Worm (Caenorhabditis elegans) whole organism, midembryonic: ENCODE results near the gene W03G11.3.

ENCODE experiments used
- T22C8.4 ChIP-seq: fragments of 200-800 bp; sonication (Bioruptor generic); IDR thresholded peaks from 2 replicates; pipeline ENCODE4 v1.3.6; 2022; ENCODE audit warnings: missing genetic modification characterization, missing compliant biosample characterization
- cog-1 ChIP-seq: sonication (generic microtip); optimal IDR thresholded peaks from 2 replicates; lab custom pipeline; 2016; ENCODE audit warnings: missing genetic modification characterization, missing compliant biosample characterization
- flt-1 ChIP-seq: fragments of 200-800 bp; sonication (Bioruptor generic); IDR thresholded peaks from 2 replicates; pipeline ENCODE4 v1.3.6; 2022; ENCODE audit warnings: missing genetic modification characterization, missing compliant biosample characterization
- klf-2 ChIP-seq: fragments of 200-800 bp; sonication (Bioruptor generic); conservative IDR thresholded peaks from 2 replicates; pipeline ENCODE4 v1.3.6; 2022; ENCODE audit warnings: missing genetic modification reagents, missing genetic modification characterization, missing compliant biosample characterization
- med-1 ChIP-seq: sonication (generic microtip); optimal IDR thresholded peaks from 2 replicates; lab custom pipeline; 2017; ENCODE audit warnings: missing genetic modification characterization, mild to moderate bottlenecking, missing compliant biosample characterization, antibody characterized with exemption, missing genetic modification reagents; ENCODE audit not compliant: insufficient read depth
- ref-1 ChIP-seq: fragments of 200-800 bp; sonication (Bioruptor generic); conservative IDR thresholded peaks from 2 replicates; pipeline ENCODE4 v1.3.6; 2022; ENCODE audit warnings: missing genetic modification reagents, missing genetic modification characterization, missing compliant biosample characterization
- tab-1 ChIP-seq: fragments of 200-800 bp; sonication (Bioruptor generic); IDR thresholded peaks from 2 replicates; pipeline ENCODE4 v1.3.6; 2022; ENCODE audit warnings: missing genetic modification characterization, missing compliant biosample characterization
- ztf-23 ChIP-seq: fragments of 200-800 bp; sonication (Bioruptor generic); IDR thresholded peaks from 2 replicates; pipeline ENCODE4 v1.3.6; 2022; ENCODE audit warnings: missing genetic modification reagents, missing genetic modification characterization, missing compliant biosample characterization
- ztf-29 ChIP-seq: fragments of 200-800 bp; sonication (Bioruptor generic); IDR thresholded peaks from 2 replicates; pipeline ENCODE4 v1.3.6; 2022; ENCODE audit warnings: missing genetic modification reagents, missing genetic modification characterization, missing compliant biosample characterization

W03G11.3 gene

DNA sequence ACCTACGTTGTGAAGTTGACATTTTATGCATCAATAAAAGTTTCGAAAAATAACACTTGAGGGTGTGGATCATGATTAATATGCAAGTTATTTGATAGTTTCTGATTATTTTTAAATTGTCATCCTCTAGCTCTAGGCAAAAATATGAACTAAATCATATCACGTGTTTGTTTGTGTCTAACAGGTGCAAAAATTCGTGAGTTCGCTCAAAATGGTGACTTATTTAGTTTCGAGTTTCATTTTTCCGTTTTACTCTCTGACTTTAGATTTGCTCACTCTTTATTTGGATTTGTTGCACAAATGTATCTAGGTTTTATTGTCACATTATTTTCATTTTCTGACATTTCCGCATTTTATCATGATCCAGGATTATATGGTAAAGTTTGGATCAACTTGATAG, 14.7 kb upstream of the W03G11.3 start, which contains the start of gene lgc-16:
TSS of gene lgc-16 (plus strand) at position 301 of the 400 bp plus-strand sequence.
- TF ChIP-seq cog-1 (tag; lab: Kevin White, UChicago), result no peak
- no peak for TF ChIP-seq flt-1 (GFP tag; lab: Robert Waterston, UW)
- no peak for TF ChIP-seq ztf-29
- TF ChIP-seq T22C8.4 (GFP tag; lab: Robert Waterston, UW), result no peak
- no peak for TF ChIP-seq ztf-23
- TF ChIP-seq klf-2 (GFP tag; lab: Robert Waterston, UW), result no peak
- TF ChIP-seq ref-1 (GFP tag; lab: Robert Waterston, UW), result no peak
- TF ChIP-seq tab-1 (GFP tag; lab: Robert Waterston, UW), result no peak
- no peak for TF ChIP-seq med-1 (GFP tag; lab: Kevin White, UChicago)

DNA sequence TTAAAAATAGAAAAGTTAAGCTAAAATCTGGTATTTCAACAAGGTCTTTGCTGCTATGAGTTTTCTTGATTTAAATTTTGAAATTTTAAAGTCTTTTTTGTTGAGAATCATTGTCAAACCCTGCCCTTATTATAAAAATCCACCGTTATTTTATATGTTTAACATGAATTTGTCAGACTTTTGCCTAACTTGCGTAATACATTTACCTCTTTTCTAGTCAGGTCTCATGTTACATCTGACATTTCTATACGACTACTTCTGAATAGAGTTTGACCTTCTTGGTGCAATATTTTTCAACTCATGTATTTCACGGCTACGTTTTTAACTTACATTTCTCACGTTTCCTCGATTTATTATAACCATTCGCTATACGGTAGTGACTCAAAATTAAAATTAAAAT, 10.4 kb upstream of the W03G11.3 start, which contains the start of gene lgc-15:
TSS of gene lgc-15 (plus strand) at position 301 of the 400 bp plus-strand sequence.
- TF ChIP-seq ref-1 (GFP tag; lab: Robert Waterston, UW) (no peak), tab-1 (GFP tag; lab: Robert Waterston, UW) (no peak), cog-1 (tag; lab: Kevin White, UChicago) (no peak), ztf-29 (no peak), med-1 (GFP tag; lab: Kevin White, UChicago) (no peak), klf-2 (GFP tag; lab: Robert Waterston, UW) (no peak), T22C8.4 (GFP tag; lab: Robert Waterston, UW) (no peak), ztf-23 (no peak), flt-1 (GFP tag; lab: Robert Waterston, UW) (no peak)

DNA sequence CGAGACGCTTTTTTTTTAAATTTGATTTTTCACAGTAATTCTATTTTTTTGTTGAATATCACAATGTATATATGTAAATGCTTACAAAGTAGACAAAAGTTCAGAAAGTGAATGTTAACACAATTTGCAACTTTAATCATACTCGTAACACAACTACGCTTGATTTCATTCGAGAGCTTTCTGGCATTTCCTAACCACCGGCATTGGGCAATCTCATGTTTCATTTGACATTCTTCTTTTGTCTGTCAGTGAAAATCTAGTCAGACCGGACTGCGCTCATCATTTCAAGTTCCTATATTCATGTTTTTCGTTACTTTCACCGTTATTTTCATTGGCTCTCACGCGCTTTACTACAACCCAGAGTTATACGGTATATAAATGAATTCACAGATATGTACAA, 7.6 kb upstream of the W03G11.3 start, which contains the start of gene lgc-14:
TSS of gene lgc-14 (plus strand) at position 301 of the 400 bp plus-strand sequence.
- TF ChIP-seq ref-1 (GFP tag; lab: Robert Waterston, UW) (no peak), T22C8.4 (GFP tag; lab: Robert Waterston, UW) (no peak), ztf-23 (no peak), flt-1 (GFP tag; lab: Robert Waterston, UW) (no peak), med-1 (GFP tag; lab: Kevin White, UChicago) (no peak), klf-2 (GFP tag; lab: Robert Waterston, UW) (no peak), tab-1 (GFP tag; lab: Robert Waterston, UW) (no peak), cog-1 (tag; lab: Kevin White, UChicago) (no peak), ztf-29 (no peak)

DNA sequence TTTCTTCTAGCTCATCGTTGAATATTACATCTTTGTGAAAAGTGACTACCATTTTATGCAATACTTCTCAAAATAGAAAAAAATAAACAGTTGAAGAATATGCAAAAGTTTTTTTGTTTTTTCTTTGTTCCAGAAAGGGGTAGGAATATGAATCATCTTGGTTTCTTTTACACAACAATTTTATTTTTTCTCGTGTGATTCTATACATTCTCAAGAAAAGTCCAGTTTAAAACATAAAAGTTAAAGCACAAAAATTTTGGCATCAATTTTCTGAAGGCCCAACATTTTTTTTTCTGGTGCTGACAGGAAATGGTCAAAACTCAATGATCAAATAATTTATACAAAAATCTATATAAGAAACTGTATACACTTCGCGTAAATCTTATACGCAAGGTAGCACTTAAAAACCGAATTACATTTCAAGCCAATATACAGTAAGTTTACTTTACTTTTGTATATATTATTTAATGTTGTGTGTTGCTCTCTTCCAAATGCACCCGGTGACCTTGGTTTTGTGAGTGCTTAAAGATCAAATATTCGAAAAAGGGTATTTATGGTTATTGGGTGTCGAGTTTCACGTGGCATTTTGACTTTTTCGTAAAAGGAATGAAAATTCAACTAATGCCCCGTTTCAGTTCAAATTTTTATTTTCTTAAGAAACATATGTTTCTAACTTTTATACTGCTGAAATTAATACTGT, 5.1 kb upstream of the W03G11.3 start, which contains the start of the genes W03G11.2 and lgc-13:
TSS of gene W03G11.2 (minus strand) at position 101 of the 700 bp plus-strand sequence.
TSS of gene lgc-13 (plus strand) at position 650 of the 700 bp plus-strand sequence.
- TF ChIP-seq ref-1 (GFP tag; lab: Robert Waterston, UW), result no peak
- TF ChIP-seq tab-1 (GFP tag; lab: Robert Waterston, UW), result no peak
- TF ChIP-seq T22C8.4 (GFP tag; lab: Robert Waterston, UW), result no peak
- no peak for TF ChIP-seq klf-2 (GFP tag; lab: Robert Waterston, UW)
- no peak for TF ChIP-seq ztf-29
- TF ChIP-seq flt-1 (GFP tag; lab: Robert Waterston, UW), result no peak
- TF ChIP-seq ztf-23, result no peak
- TF ChIP-seq med-1 (GFP tag; lab: Kevin White, UChicago), result no peak
- TF ChIP-seq cog-1 (tag; lab: Kevin White, UChicago), result no peak

DNA sequence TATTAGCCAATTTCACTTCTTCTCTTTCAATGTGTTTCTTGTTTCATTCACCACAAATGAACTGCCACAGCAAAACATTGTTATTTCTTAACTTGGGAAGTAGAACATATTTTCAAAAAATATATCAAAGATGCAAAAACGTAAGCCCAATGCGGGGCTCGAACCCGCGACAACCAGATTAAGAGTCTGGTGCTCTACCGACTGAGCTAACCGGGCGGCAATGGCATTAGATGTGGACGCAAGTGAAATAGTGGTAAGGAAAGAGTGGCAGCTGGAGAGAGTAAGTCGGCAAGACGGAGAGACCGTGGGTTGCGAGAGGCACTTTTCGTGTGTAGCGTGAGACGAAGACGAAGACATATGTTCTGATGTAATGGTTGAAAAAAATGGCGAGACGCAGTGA, 2.4 kb upstream of the W03G11.3 start:
- TF ChIP-seq ref-1 (GFP tag; lab: Robert Waterston, UW) (peak; percentile 96), cog-1 (tag; lab: Kevin White, UChicago) (peak; percentile 95), ztf-23 (peak; percentile 98), ztf-29 (peak; percentile 98), tab-1 (GFP tag; lab: Robert Waterston, UW) (no peak; the same call in 1 of the 2 replicates), T22C8.4 (GFP tag; lab: Robert Waterston, UW) (peak; percentile 97), med-1 (GFP tag; lab: Kevin White, UChicago) (peak; percentile 90), flt-1 (GFP tag; lab: Robert Waterston, UW) (peak; percentile 99), klf-2 (GFP tag; lab: Robert Waterston, UW) (peak; percentile 98)

DNA sequence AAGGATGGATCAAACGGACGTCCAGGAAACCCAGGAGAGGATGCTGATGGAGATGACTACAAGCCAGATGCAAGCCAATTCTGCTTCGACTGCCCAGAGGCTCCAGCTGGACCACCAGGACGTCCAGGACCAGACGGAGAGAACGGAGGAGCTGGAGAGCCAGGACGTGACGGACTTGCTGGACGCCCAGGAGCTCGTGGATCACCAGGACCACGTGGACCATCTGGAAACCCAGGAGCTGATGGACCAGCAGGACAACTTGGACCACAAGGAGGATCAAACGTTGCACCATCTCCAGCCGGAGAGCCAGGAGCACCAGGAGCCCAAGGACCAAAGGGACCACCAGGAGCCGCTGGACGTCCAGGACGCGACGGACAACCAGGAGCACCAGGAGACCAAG, 1.8 kb upstream of the W03G11.3 start:
- no peak for TF ChIP-seq klf-2 (GFP tag; lab: Robert Waterston, UW)
- TF ChIP-seq flt-1 (GFP tag; lab: Robert Waterston, UW), result no peak
- no peak for TF ChIP-seq ztf-23
- TF ChIP-seq med-1 (GFP tag; lab: Kevin White, UChicago), result no peak
- no peak for TF ChIP-seq tab-1 (GFP tag; lab: Robert Waterston, UW)
- TF ChIP-seq T22C8.4 (GFP tag; lab: Robert Waterston, UW), result no peak
- no peak for TF ChIP-seq cog-1 (tag; lab: Kevin White, UChicago)
- no peak for TF ChIP-seq ref-1 (GFP tag; lab: Robert Waterston, UW)
- no peak for TF ChIP-seq ztf-29

DNA sequence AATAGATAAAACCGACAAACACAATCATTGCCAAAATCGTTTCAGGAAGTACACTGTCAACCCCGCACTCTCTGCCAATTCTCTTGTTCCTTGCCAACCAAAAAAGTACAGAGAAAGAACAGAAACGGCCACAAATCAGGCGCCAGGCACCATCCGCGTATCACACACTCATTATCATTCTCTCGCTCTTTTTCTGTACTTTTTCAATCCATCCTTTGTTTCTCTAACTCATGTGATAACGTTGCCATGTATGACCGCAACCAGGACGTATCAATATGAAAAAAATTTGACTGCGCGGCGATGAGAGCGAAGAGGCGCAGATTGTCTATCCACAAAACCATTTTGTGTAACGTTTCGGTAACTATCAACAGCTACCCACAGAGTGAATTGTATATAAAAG, 1.0 kb upstream of the W03G11.3 start, which contains the start of gene col-181:
TSS of gene col-181 (plus strand) at position 301 of the 400 bp plus-strand sequence.
- TF ChIP-seq med-1 (GFP tag; lab: Kevin White, UChicago), result no peak
- no peak for TF ChIP-seq klf-2 (GFP tag; lab: Robert Waterston, UW)
- no peak for TF ChIP-seq cog-1 (tag; lab: Kevin White, UChicago)
- TF ChIP-seq ztf-23, result no peak
- no peak for TF ChIP-seq tab-1 (GFP tag; lab: Robert Waterston, UW)
- TF ChIP-seq ref-1 (GFP tag; lab: Robert Waterston, UW), result no peak
- no peak for TF ChIP-seq flt-1 (GFP tag; lab: Robert Waterston, UW)
- TF ChIP-seq ztf-29, result no peak
- no peak for TF ChIP-seq T22C8.4 (GFP tag; lab: Robert Waterston, UW)

DNA sequence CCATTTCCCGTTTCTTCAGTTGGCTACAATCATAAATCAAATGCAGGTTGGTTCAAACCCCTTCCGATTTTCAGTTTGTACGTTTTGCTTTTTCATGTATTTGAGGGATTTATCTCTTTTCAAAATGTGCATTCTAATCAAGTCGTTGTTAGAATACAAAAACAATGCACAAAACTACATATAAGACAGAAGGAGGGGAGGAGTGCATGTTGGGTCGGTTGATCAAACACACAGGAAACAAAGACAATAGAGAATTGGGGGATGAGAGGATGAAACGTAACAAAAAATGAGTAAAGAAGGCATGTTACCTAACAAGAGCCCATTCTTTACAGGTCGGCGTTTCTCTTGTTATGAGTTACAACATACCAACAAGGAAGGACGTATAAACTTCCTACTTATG, 5.6 kb downstream of the W03G11.3 start:
- no peak for TF ChIP-seq flt-1 (GFP tag; lab: Robert Waterston, UW)
- TF ChIP-seq med-1 (GFP tag; lab: Kevin White, UChicago), result no peak
- no peak for TF ChIP-seq T22C8.4 (GFP tag; lab: Robert Waterston, UW)
- TF ChIP-seq ztf-29, result no peak
- TF ChIP-seq ztf-23, result no peak
- TF ChIP-seq klf-2 (GFP tag; lab: Robert Waterston, UW), result no peak
- TF ChIP-seq cog-1 (tag; lab: Kevin White, UChicago), result no peak
- no peak for TF ChIP-seq ref-1 (GFP tag; lab: Robert Waterston, UW)
- no peak for TF ChIP-seq tab-1 (GFP tag; lab: Robert Waterston, UW)
